ENCODE assay signal across 8 worm cellular contexts in the genomic region with DNA sequence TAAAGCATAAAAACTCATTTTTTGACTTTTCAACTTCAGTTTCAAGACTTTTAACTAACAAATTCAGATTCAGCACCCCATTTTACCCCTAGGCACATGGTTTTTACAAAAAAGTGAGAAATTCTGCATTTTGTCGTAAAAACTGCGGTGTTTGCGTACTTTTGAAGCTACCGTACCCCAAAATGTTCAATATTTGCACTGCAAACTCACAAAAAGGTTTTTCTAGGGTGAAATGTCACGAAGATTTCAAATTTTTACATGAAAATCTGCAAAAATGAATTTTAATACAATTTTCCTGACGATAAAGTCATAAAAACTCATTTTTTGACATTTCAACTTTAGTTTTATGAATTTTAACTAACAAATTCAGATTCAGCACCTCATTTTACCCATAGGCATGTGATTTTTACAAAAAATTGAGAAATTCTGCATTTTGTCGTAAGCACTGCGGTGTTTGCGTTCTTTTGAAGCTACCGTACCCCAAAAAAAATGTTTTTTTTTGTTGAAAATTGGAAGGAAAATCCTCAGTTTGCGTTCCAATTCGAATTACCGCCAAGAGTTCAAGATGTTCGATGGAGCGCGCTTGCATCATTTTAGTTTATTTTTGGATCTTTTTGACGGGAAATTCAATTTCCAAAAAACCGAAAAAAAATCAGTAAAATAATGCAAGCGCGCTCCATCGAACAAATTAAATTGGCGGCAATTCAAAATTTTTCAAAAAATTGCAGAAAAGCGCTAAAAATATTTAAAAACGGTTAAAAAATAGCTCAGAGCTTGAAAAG.
TF ChIP-seq lines count a peak whose summit lies in the region.

No protein-coding gene starts in this region.

TF ChIP-seq in whole organism, L1 larva, 84 proteins besides CTCF, POLR2A, EP300 and RAD21 (continues in another document):
- TF ChIP-seq nhr-77 (tag; optimal IDR thresholded peaks at IDR 0.05; lab: Kevin White, UChicago) (no peak), zag-1 (tag; optimal IDR thresholded peaks at IDR 0.05; lab: Kevin White, UChicago) (no peak), mef-2 (tag; optimal IDR thresholded peaks at IDR 0.05; lab: Kevin White, UChicago) (no peak), alr-1 (tag; optimal IDR thresholded peaks at IDR 0.05; lab: Kevin White, UChicago; ENCODE audit: borderline replicate concordance) (no peak), nhr-19 (GFP tag; conservative IDR thresholded peaks at IDR 0.05; lab: Robert Waterston, UW) (peak; percentile 19; the same call in 1 of the 2 replicates), sox-4 (tag; optimal IDR thresholded peaks at IDR 0.05; lab: Kevin White, UChicago) (no peak), rnt-1 (tag; optimal IDR thresholded peaks at IDR 0.05; lab: Kevin White, UChicago) (peak; percentile 36), dsc-1 (tag; optimal IDR thresholded peaks at IDR 0.05; lab: Kevin White, UChicago) (no peak), lsy-2 (tag; optimal IDR thresholded peaks at IDR 0.05; lab: Kevin White, UChicago) (peak; percentile 47 to 81), lin-14 (GFP tag; optimal IDR thresholded peaks at IDR 0.05; lab: Kevin White, UChicago) (no peak)

TF ChIP-seq in whole organism, L2 larva, 48 proteins besides CTCF, POLR2A, EP300 and RAD21 (continues in another document):
- no peak for TF ChIP-seq mbf-1 (tag; optimal IDR thresholded peaks at IDR 0.05; lab: Kevin White, UChicago)
- no peak for TF ChIP-seq unc-62 (GFP tag; optimal IDR thresholded peaks at IDR 0.05; lab: Kevin White, UChicago)
- TF ChIP-seq ceh-82 (tag; optimal IDR thresholded peaks at IDR 0.05; lab: Kevin White, UChicago) = no peak
- TF ChIP-seq sem-4 (tag; optimal IDR thresholded peaks at IDR 0.05; lab: Kevin White, UChicago) = no peak
- TF ChIP-seq aly-2 (tag; optimal IDR thresholded peaks at IDR 0.05; lab: Kevin White, UChicago) = no peak
- no peak for TF ChIP-seq nhr-12 (tag; optimal IDR thresholded peaks at IDR 0.05; lab: Kevin White, UChicago)
- no peak for TF ChIP-seq alr-1 (tag; optimal IDR thresholded peaks at IDR 0.05; lab: Kevin White, UChicago)
- no peak for TF ChIP-seq nhr-6 (tag; optimal IDR thresholded peaks at IDR 0.05; lab: Kevin White, UChicago)
- TF ChIP-seq gmeb-1 (tag; optimal IDR thresholded peaks at IDR 0.05; lab: Kevin White, UChicago) = peak; percentile 47
- TF ChIP-seq blmp-1 (tag; optimal IDR thresholded peaks at IDR 0.05; lab: Kevin White, UChicago; ENCODE audit: insufficient read depth) = no peak
- no peak for TF ChIP-seq dmd-4 (tag; optimal IDR thresholded peaks at IDR 0.05; lab: Kevin White, UChicago)

TF ChIP-seq in whole organism, L3 larva, 47 proteins besides CTCF, POLR2A, EP300 and RAD21 (continues in another document):
- TF ChIP-seq fkh-10 (GFP tag; optimal IDR thresholded peaks at IDR 0.05; lab: Kevin White, UChicago) = no peak
- peak; percentile 7 for TF ChIP-seq pha-4 (tag; optimal IDR thresholded peaks at IDR 0.05; lab: Kevin White, UChicago)
- TF ChIP-seq aly-2 (tag; optimal IDR thresholded peaks at IDR 0.05; lab: Kevin White, UChicago) = no peak
- TF ChIP-seq hmg-11 (tag; optimal IDR thresholded peaks at IDR 0.05; lab: Kevin White, UChicago) = no peak
- TF ChIP-seq snpc-4 (tag; optimal IDR thresholded peaks at IDR 0.05; lab: Kevin White, UChicago) = no peak
- TF ChIP-seq nhr-43 (tag; optimal IDR thresholded peaks at IDR 0.05; lab: Kevin White, UChicago; ENCODE audit: poor library complexity, severe bottlenecking) = peak; percentile 55
- no peak for TF ChIP-seq ceh-82 (tag; optimal IDR thresholded peaks at IDR 0.05; lab: Kevin White, UChicago)
- peak; percentile 38 for TF ChIP-seq nfya-1 (tag; optimal IDR thresholded peaks at IDR 0.05; lab: Kevin White, UChicago; ENCODE audit: insufficient read depth)
- TF ChIP-seq elt-2 (tag; optimal IDR thresholded peaks at IDR 0.05; lab: Kevin White, UChicago) = peak; percentile 46
- TF ChIP-seq nhr-25 (tag; optimal IDR thresholded peaks at IDR 0.05; lab: Kevin White, UChicago) = peak; percentile 48

TF ChIP-seq in whole organism, L4 larva, 104 proteins besides CTCF, POLR2A, EP300 and RAD21 (continues in another document):
- TF ChIP-seq R02D3.7 (tag; optimal IDR thresholded peaks at IDR 0.05; lab: Kevin White, UChicago) = no peak
- peak; percentile 93 for TF ChIP-seq lin-38 (GFP tag; IDR thresholded peaks at IDR 0.05; lab: Robert Waterston, UW)
- no peak for TF ChIP-seq zip-11 (GFP tag; IDR thresholded peaks at IDR 0.05; lab: Robert Waterston, UW)
- no peak for TF ChIP-seq lin-39 (tag; optimal IDR thresholded peaks at IDR 0.05; lab: Kevin White, UChicago)
- no peak for TF ChIP-seq mxl-2 (GFP tag; conservative IDR thresholded peaks at IDR 0.05; lab: Robert Waterston, UW)
- TF ChIP-seq egl-27 (tag; optimal IDR thresholded peaks at IDR 0.05; lab: Kevin White, UChicago) = no peak
- TF ChIP-seq nhr-237 (tag; optimal IDR thresholded peaks at IDR 0.05; lab: Kevin White, UChicago) = no peak
- TF ChIP-seq mep-1 (tag; optimal IDR thresholded peaks at IDR 0.05; lab: Kevin White, UChicago) = peak; percentile 59
- TF ChIP-seq F26F4.8 (GFP tag; conservative IDR thresholded peaks at IDR 0.05; lab: Robert Waterston, UW) = no peak
- no peak for TF ChIP-seq daf-12 (tag; optimal IDR thresholded peaks at IDR 0.05; lab: Kevin White, UChicago)
- TF ChIP-seq ctbp-1 (GFP tag; IDR thresholded peaks at IDR 0.05; lab: Robert Waterston, UW) = 0 out of 2 replicates have a peak, but pooled peaks have one; percentile 66

TF ChIP-seq in whole organism, early embryonic, 17 proteins besides CTCF, POLR2A, EP300 and RAD21:
- peak; percentile 44 for TF ChIP-seq B0310.2 (tag; optimal IDR thresholded peaks at IDR 0.05; lab: Kevin White, UChicago)
- TF ChIP-seq ets-7 (tag; optimal IDR thresholded peaks at IDR 0.05; lab: Kevin White, UChicago) = no peak
- 0 out of 2 replicates have a peak, but pooled peaks have one; percentile 38 for TF ChIP-seq sea-1 (GFP tag; conservative IDR thresholded peaks at IDR 0.05; lab: Robert Waterston, UW)
- TF ChIP-seq aly-1 (tag; optimal IDR thresholded peaks at IDR 0.05; lab: Kevin White, UChicago) = no peak

TF ChIP-seq in whole organism, late embryonic, 69 proteins besides CTCF, POLR2A, EP300 and RAD21:
- TF ChIP-seq ceh-18 (tag; optimal IDR thresholded peaks at IDR 0.05; lab: Kevin White, UChicago) = no peak
- no peak for TF ChIP-seq fkh-6 (tag; optimal IDR thresholded peaks at IDR 0.05; lab: Kevin White, UChicago)
- TF ChIP-seq ceh-31 (tag; optimal IDR thresholded peaks at IDR 0.05; lab: Kevin White, UChicago) = no peak
- no peak for TF ChIP-seq dve-1 (tag; optimal IDR thresholded peaks at IDR 0.05; lab: Kevin White, UChicago)
- TF ChIP-seq syd-9 (tag; optimal IDR thresholded peaks at IDR 0.05; lab: Kevin White, UChicago) = no peak
- no peak for TF ChIP-seq ceh-6 (GFP tag; optimal IDR thresholded peaks at IDR 0.05; lab: Kevin White, UChicago)
- peak; percentile 28 for TF ChIP-seq gmeb-2 (tag; optimal IDR thresholded peaks at IDR 0.05; lab: Kevin White, UChicago)
- no peak for TF ChIP-seq unc-86 (tag; optimal IDR thresholded peaks at IDR 0.05; lab: Kevin White, UChicago)
- no peak for TF ChIP-seq elt-2 (tag; optimal IDR thresholded peaks at IDR 0.05; lab: Kevin White, UChicago)

TF ChIP-seq in whole organism, mixed stage, embryonic, 35 proteins besides CTCF, POLR2A, EP300 and RAD21:
- TF ChIP-seq lsy-2 (tag; optimal IDR thresholded peaks at IDR 0.05; lab: Kevin White, UChicago) = peak; percentile 62
- no peak for TF ChIP-seq M03D4.4 (tag; optimal IDR thresholded peaks at IDR 0.05; lab: Kevin White, UChicago)
- TF ChIP-seq zip-8 (tag; optimal IDR thresholded peaks at IDR 0.05; lab: Kevin White, UChicago) = no peak
- no peak for TF ChIP-seq snpc-4 (tag; optimal IDR thresholded peaks at IDR 0.05; lab: Kevin White, UChicago)
- TF ChIP-seq unc-62 (GFP tag; optimal IDR thresholded peaks at IDR 0.05; lab: Kevin White, UChicago) = no peak
- TF ChIP-seq ceh-43 (GFP tag; optimal IDR thresholded peaks at IDR 0.05; lab: Kevin White, UChicago) = no peak
TF ChIP-seq in whole organism, mixed stage, embryonic: peak in this region for 1.

TF ChIP-seq in whole organism, young adult, 124 proteins besides CTCF, POLR2A, EP300 and RAD21 (continues in another document):
- TF ChIP-seq him-1 (tag; optimal IDR thresholded peaks at IDR 0.05; lab: Kevin White, UChicago) (no peak), hmg-20 (GFP tag; IDR thresholded peaks at IDR 0.05; lab: Robert Waterston, UW) (no peak; the same call in 1 of the 2 replicates), Y53G8AR.9 (GFP tag; conservative IDR thresholded peaks at IDR 0.05; lab: Robert Waterston, UW) (peak; percentile 69), lir-1 (GFP tag; conservative IDR thresholded peaks at IDR 0.05; lab: Robert Waterston, UW) (no peak), K12H6.12 (tag; optimal IDR thresholded peaks at IDR 0.05; lab: Kevin White, UChicago) (no peak), aptf-3 (GFP tag; IDR thresholded peaks at IDR 0.05; lab: Robert Waterston, UW) (0 out of 2 replicates have a peak, but pooled peaks have one; percentile 41), sptf-2 (GFP tag; optimal IDR thresholded peaks at IDR 0.05; lab: Kevin White, UChicago) (no peak), ceh-91 (GFP tag; IDR thresholded peaks at IDR 0.05; lab: Robert Waterston, UW) (no peak), F22D6.2 (tag; optimal IDR thresholded peaks at IDR 0.05; lab: Kevin White, UChicago) (no peak), D2030.7 (GFP tag; IDR thresholded peaks at IDR 0.05; lab: Robert Waterston, UW) (peak; percentile 38; the same call in 1 of the 2 replicates), lin-26 (GFP tag; IDR thresholded peaks at IDR 0.05; lab: Robert Waterston, UW) (peak; percentile 44; the same call in 1 of the 2 replicates), lsl-1 (GFP tag; optimal IDR thresholded peaks at IDR 0.05; lab: Kevin White, UChicago) (peak; percentile 55), lag-1 (GFP tag; IDR thresholded peaks at IDR 0.05; lab: Robert Waterston, UW) (no peak), ccch-3 (GFP tag; optimal IDR thresholded peaks at IDR 0.05; lab: Kevin White, UChicago) (no peak), aptf-2 (GFP tag; conservative IDR thresholded peaks at IDR 0.05; lab: Robert Waterston, UW) (no peak), pha-4 (tag; optimal IDR thresholded peaks at IDR 0.05; lab: Kevin White, UChicago) (no peak), K11D2.4 (GFP tag; IDR thresholded peaks at IDR 0.05; lab: Robert Waterston, UW) (no peak), nfya-2 (GFP tag; IDR thresholded peaks at IDR 0.05; lab: Robert Waterston, UW) (peak; percentile 78), zfh-2 (GFP tag; conservative IDR thresholded peaks at IDR 0.05; lab: Robert Waterston, UW) (no peak), nhr-27 (tag; optimal IDR thresholded peaks at IDR 0.05; lab: Kevin White, UChicago) (no peak), F23B12.7 (tag; optimal IDR thresholded peaks at IDR 0.05; lab: Kevin White, UChicago; ENCODE audit: insufficient read depth) (no peak), egrh-3 (GFP tag; IDR thresholded peaks at IDR 0.05; lab: Robert Waterston, UW) (no peak), hmg-1.2 (GFP tag; IDR thresholded peaks at IDR 0.05; lab: Robert Waterston, UW) (0 out of 2 replicates have a peak, but pooled peaks have one; percentile 36), let-607 (tag; optimal IDR thresholded peaks at IDR 0.05; lab: Kevin White, UChicago) (peak in 1 of 2 experiments; percentile 47), F57A8.1 (GFP tag; optimal IDR thresholded peaks at IDR 0.05; lab: Kevin White, UChicago) (no peak), unc-62 (GFP tag; optimal IDR thresholded peaks at IDR 0.05; lab: Kevin White, UChicago) (no peak)
